Worm (Caenorhabditis elegans): ENCODE results near the gene slc-36.1.

Gene slc-36.1

DNA sequence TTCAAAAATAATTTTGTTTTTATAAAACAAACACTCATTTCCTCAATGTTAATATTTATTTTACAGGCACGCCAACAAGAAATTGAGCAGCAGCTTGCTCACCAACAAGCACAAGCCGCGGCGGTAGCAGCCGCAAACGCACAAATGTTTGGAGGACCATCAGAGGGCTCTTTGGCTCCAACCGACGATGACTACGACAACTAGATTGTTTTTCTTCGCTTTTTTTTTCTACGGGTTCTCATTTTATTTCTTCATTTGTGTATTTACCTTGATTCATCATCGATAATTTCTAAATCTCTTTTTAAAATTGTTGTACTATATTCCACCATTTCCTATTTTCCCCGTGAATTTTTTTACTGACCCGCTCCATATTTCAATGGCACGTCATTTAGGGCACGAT lies 35.8 kb downstream of the slc-36.1 start, which contains the start of gene ife-1:
Gene ife-1, plus strand, starts transcription at position 301 of the 400 bp plus-strand sequence.
- TF ChIP-seq hlh-6 (tag; optimal IDR thresholded peaks at IDR 0.05) (no peak), ceh-19 (GFP tag; optimal IDR thresholded peaks at IDR 0.05) (no peak), gmeb-2 (tag; optimal IDR thresholded peaks at IDR 0.05) (no peak), hlh-8 (tag; optimal IDR thresholded peaks at IDR 0.05) (no peak), zip-5 (tag; optimal IDR thresholded peaks at IDR 0.05) (no peak), eyg-1 (tag; optimal IDR thresholded peaks at IDR 0.05) (no peak), unc-42 (tag; optimal IDR thresholded peaks at IDR 0.05) (no peak), nhr-232 (tag; optimal IDR thresholded peaks at IDR 0.05) (no peak), hlh-15 (tag; optimal IDR thresholded peaks at IDR 0.05) (no peak), fax-1 (tag; optimal IDR thresholded peaks at IDR 0.05) (no peak), ahr-1 (tag; optimal IDR thresholded peaks at IDR 0.05) (no peak), hlh-30 (tag; optimal IDR thresholded peaks at IDR 0.05; ENCODE audit: insufficient read depth) (no peak), ttx-3 (tag; optimal IDR thresholded peaks at IDR 0.05) (no peak), T23F11.4 (GFP tag; optimal IDR thresholded peaks at IDR 0.05) (no peak), nfya-1 (tag; optimal IDR thresholded peaks at IDR 0.05) (no peak)

DNA sequence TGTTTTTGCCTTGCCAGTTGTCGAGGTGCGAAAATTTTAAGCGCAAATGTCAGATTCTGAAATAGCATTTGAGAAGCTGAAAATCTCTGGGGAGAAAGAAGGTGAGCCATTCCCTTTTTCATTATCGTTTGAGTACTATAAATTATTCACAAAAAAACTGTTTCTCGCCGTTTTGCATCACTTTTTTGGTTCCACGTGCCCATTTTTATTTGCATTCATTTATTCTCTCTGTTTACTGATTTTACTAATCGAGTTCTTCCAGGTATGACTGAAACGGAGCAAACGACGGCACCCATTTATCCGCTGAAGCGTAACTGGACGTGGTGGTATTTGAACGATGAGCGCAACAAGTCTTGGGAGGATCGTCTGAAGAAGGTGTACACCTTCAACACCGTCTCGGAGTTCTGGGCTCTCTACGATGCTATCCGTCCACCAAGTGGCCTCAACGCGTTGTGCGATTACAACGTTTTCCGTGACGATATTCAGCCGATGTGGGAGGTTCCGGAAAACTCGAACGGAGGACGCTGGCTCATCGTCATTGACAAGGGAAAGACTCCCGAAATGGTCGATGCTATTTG lies 36.3 kb downstream of the slc-36.1 start:
- TF ChIP-seq ceh-31 (tag; optimal IDR thresholded peaks at IDR 0.05): no peak
- no peak for TF ChIP-seq hlh-30 (tag; optimal IDR thresholded peaks at IDR 0.05; ENCODE audit: insufficient read depth)
- no peak for TF ChIP-seq fkh-6 (tag; optimal IDR thresholded peaks at IDR 0.05)
- TF ChIP-seq nhr-11 (tag; optimal IDR thresholded peaks at IDR 0.05): no peak
- no peak for TF ChIP-seq gmeb-2 (tag; optimal IDR thresholded peaks at IDR 0.05)
- TF ChIP-seq ref-2 (tag; optimal IDR thresholded peaks at IDR 0.05): no peak
- TF ChIP-seq dmd-4 (tag; optimal IDR thresholded peaks at IDR 0.05; ENCODE audit: borderline replicate concordance): no peak
- TF ChIP-seq npax-4 (tag; optimal IDR thresholded peaks at IDR 0.05): no peak
- TF ChIP-seq pat-9 (tag; optimal IDR thresholded peaks at IDR 0.05): no peak
- TF ChIP-seq che-1 (tag; optimal IDR thresholded peaks at IDR 0.05): no peak
- TF ChIP-seq pax-1 (tag; optimal IDR thresholded peaks at IDR 0.05): no peak
- TF ChIP-seq hlh-6 (tag; optimal IDR thresholded peaks at IDR 0.05): no peak

DNA sequence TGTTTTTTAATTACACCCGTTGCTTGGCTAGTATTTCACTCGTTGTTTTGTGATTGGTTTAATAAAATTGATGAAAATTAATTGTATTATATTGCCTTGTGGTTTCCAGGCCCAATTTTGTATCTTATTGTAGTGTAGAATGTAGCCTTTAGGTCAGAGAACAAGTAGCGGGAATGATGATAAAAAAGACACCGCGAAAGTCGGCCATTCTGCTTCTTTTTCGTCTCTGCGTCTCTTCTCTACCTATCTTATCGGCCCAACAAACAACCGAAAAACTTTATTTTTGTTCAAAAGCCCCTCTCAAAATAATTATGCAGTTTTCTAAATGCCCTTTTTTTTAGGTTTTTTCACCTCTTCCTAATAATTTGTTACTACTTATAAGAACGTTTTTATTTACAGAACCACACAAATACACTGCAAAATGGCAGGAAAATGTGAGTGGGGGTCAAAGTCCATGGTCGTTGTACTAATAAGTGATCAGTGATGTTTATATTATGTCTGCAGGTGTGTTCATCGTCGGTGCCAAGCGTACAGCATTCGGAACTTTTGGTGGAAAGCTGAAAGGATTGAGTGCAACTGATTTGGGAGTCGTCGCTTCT lies 37.3 kb downstream of the slc-36.1 start, which contains the start of gene acaa-2:
Gene acaa-2, plus strand, starts transcription at position 400 of the 599 bp plus-strand sequence.
- no peak for TF ChIP-seq ceh-14 (tag; optimal IDR thresholded peaks at IDR 0.05)
- no peak for TF ChIP-seq ceh-24 (tag; optimal IDR thresholded peaks at IDR 0.05)
- TF ChIP-seq eyg-1 (tag; optimal IDR thresholded peaks at IDR 0.05): no peak
- peak; percentile 11 for TF ChIP-seq dve-1 (tag; optimal IDR thresholded peaks at IDR 0.05)
- no peak for TF ChIP-seq unc-86 (tag; optimal IDR thresholded peaks at IDR 0.05)
- TF ChIP-seq ztf-16 (tag; optimal IDR thresholded peaks at IDR 0.05): no peak
- TF ChIP-seq ceh-31 (tag; optimal IDR thresholded peaks at IDR 0.05): no peak
- TF ChIP-seq pag-3 (tag; optimal IDR thresholded peaks at IDR 0.05; ENCODE audit: borderline replicate concordance): no peak
- TF ChIP-seq elt-2 (tag; optimal IDR thresholded peaks at IDR 0.05): peak; percentile 49
- TF ChIP-seq lim-6 (tag; optimal IDR thresholded peaks at IDR 0.05): no peak
- no peak for TF ChIP-seq ceh-19 (GFP tag; optimal IDR thresholded peaks at IDR 0.05)
- TF ChIP-seq ceh-22 (tag; optimal IDR thresholded peaks at IDR 0.05): no peak
- TF ChIP-seq sox-2 (GFP tag; IDR thresholded peaks at IDR 0.05): no peak

DNA sequence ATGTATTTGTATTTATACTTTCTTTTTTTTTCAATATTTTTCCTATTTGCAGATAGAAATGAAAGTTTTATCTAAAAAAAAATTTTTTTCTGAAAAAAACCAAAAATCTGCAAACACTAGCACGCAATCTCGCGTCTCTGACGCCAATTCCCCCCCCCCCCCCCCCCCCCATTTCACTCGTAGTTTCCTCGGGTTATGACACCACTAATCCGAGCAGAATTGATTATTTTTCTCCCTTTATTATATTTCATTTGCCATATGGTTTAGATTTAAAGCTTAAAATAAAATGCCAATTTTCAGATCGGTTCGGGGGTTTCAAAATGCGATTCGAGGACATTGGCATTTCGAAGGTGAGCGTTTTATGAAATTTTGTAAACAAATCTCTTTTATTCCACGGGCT lies 39.5 kb downstream of the slc-36.1 start, which contains the start of gene mtm-6:
Gene mtm-6, plus strand, starts transcription at position 301 of the 400 bp plus-strand sequence.
- TF ChIP-seq ahr-1 (tag; optimal IDR thresholded peaks at IDR 0.05) (no peak), K02D7.2 (tag; optimal IDR thresholded peaks at IDR 0.05) (peak; percentile 48)

Measured in whole organism, late embryonic.